Fruit fly (Drosophila melanogaster) whole organism, embryonic: ENCODE measurements around the gene CG15880.
A peak's percentile ranks its signal among the peaks of the same experiment; 100 is the strongest.

Source experiments
- B-H1 ChIP-seq: fragments of 200-800 bp; sonication (Bioruptor generic); IDR thresholded peaks from 3 replicates; pipeline ENCODE4 v1.3.6; 2022; ENCODE audit warnings: missing biosample characterization, missing genetic modification characterization
- BEAF-32 ChIP-seq: fragments of 200-800 bp; sonication (Bioruptor generic); optimal IDR thresholded peaks from 3 replicates; lab custom pipeline; 2017; ENCODE audit warnings: missing biosample characterization, missing genetic modification characterization, mild to moderate bottlenecking, moderate library complexity, missing genetic modification reagents
- CG12219 ChIP-seq: fragments of 200-800 bp; sonication (Bioruptor generic); optimal IDR thresholded peaks from 3 replicates; lab custom pipeline; 2018; ENCODE audit warnings: missing biosample characterization, mild to moderate bottlenecking, missing genetic modification characterization
- CG12391 ChIP-seq: fragments of 200-800 bp; sonication (Bioruptor generic); optimal IDR thresholded peaks from 3 replicates; lab custom pipeline; 2018; ENCODE audit warnings: missing biosample characterization, mild to moderate bottlenecking, missing genetic modification characterization, moderate library complexity
- CG12659 ChIP-seq: fragments of 200-800 bp; sonication (Bioruptor generic); optimal IDR thresholded peaks from 3 replicates; lab custom pipeline; 2017; ENCODE audit warnings: mild to moderate bottlenecking, missing biosample characterization, missing genetic modification reagents, missing genetic modification characterization
- CG14441 ChIP-seq: fragments of 200-800 bp; sonication (Bioruptor generic); IDR thresholded peaks from 2 replicates; pipeline ENCODE4 v1.3.6; 2022; ENCODE audit warnings: missing biosample characterization, missing genetic modification characterization
- CG14860 ChIP-seq: fragments of 200-800 bp; sonication (Bioruptor generic); IDR thresholded peaks from 3 replicates; pipeline ENCODE4 v1.3.6; 2022; ENCODE audit warnings: missing biosample characterization, missing genetic modification characterization; ENCODE audit not compliant: partially characterized antibody
- CG15479 ChIP-seq: fragments of 200-800 bp; sonication (Bioruptor generic); optimal IDR thresholded peaks from 3 replicates; lab custom pipeline; 2019; ENCODE audit warnings: missing biosample characterization, mild to moderate bottlenecking, missing genetic modification characterization, moderate library complexity
- CG16815 ChIP-seq: fragments of 200-800 bp; sonication (Bioruptor generic); optimal IDR thresholded peaks from 3 replicates; lab custom pipeline; 2017; ENCODE audit warnings: missing biosample characterization, mild to moderate bottlenecking, missing genetic modification characterization
- CG2199 ChIP-seq: fragments of 200-800 bp; sonication (Bioruptor generic); IDR thresholded peaks from 3 replicates; pipeline ENCODE4 v1.3.6; 2022; ENCODE audit warnings: missing biosample characterization, missing genetic modification characterization
- CG31224 ChIP-seq: fragments of 200-800 bp; sonication (Bioruptor generic); IDR thresholded peaks from 2 replicates; pipeline ENCODE4 v1.3.6; 2022; ENCODE audit warnings: missing biosample characterization, missing genetic modification characterization
- CG3281 ChIP-seq: fragments of 200-800 bp; sonication (Bioruptor generic); optimal IDR thresholded peaks from 3 replicates; lab custom pipeline; 2017; ENCODE audit warnings: missing biosample characterization, mild to moderate bottlenecking, missing genetic modification characterization
- CG42726 ChIP-seq: fragments of 200-800 bp; sonication (Bioruptor generic); IDR thresholded peaks from 2 replicates; pipeline ENCODE4 v1.3.6; 2022; ENCODE audit warnings: missing biosample characterization, missing genetic modification characterization; ENCODE audit not compliant: partially characterized antibody
- CG4617 ChIP-seq: fragments of 200-800 bp; sonication (Bioruptor generic); optimal IDR thresholded peaks from 3 replicates; lab custom pipeline; 2016; ENCODE audit warnings: missing biosample characterization, missing genetic modification characterization, borderline replicate concordance
- CG6272 ChIP-seq: fragments of 200-800 bp; sonication (Bioruptor generic); IDR thresholded peaks from 2 replicates; pipeline ENCODE4 v1.3.6; 2022; ENCODE audit warnings: missing biosample characterization, missing genetic modification characterization
- D ChIP-seq, 2 experiments: fragments of 200-800 bp in 1 of 2; fragments of >200 bp in 1 of 2; sonication (Bioruptor generic) in 1 of 2; optimal IDR thresholded peaks; 2 replicates in 1 of 2; 3 replicates in 1 of 2; lab custom pipeline; 2017; ENCODE audit warnings: mild to moderate bottlenecking in 1 of 2, missing biosample characterization in 1 of 2, missing genetic modification characterization in 1 of 2, missing genetic modification reagents in 1 of 2
- Dref ChIP-seq: fragments of 200-800 bp; sonication (Bioruptor generic); IDR thresholded peaks from 2 replicates; pipeline ENCODE4 v1.3.6; 2022; ENCODE audit warnings: missing biosample characterization, missing genetic modification characterization
- Eip74EF ChIP-seq, 2 experiments: fragments of 200-800 bp in 1 of 2; fragments of >200 bp in 1 of 2; sonication (Bioruptor generic) in 1 of 2; optimal IDR thresholded peaks; 2 replicates each; lab custom pipeline; 2017 to 2019; ENCODE audit warnings: missing biosample characterization in 2 of 2, missing genetic modification characterization in 2 of 2, mild to moderate bottlenecking in 1 of 2, moderate library complexity in 1 of 2
- Ets97D ChIP-seq: fragments of 200-800 bp; sonication (Bioruptor generic); optimal IDR thresholded peaks from 3 replicates; lab custom pipeline; 2016; ENCODE audit warnings: missing biosample characterization, missing genetic modification characterization
- HLH54F ChIP-seq: fragments of 200-800 bp; sonication (Bioruptor generic); optimal IDR thresholded peaks from 3 replicates; lab custom pipeline; 2016; ENCODE audit warnings: missing biosample characterization, missing genetic modification characterization
- Hr51 ChIP-seq, 2 experiments: fragments of 200-800 bp; sonication (Bioruptor generic); optimal IDR thresholded peaks; 2 replicates in 1 of 2; 3 replicates in 1 of 2; lab custom pipeline; 2016 to 2018; ENCODE audit warnings: missing biosample characterization in 2 of 2, missing genetic modification characterization in 2 of 2, mild to moderate bottlenecking in 1 of 2, moderate library complexity in 1 of 2
- Hr78 ChIP-seq, 2 experiments: fragments of 200-800 bp in 1 of 2; fragments of >200 bp in 1 of 2; sonication (Bioruptor generic) in 1 of 2; optimal IDR thresholded peaks; 2 replicates each; lab custom pipeline; 2017 to 2019; ENCODE audit warnings: missing biosample characterization in 2 of 2, missing genetic modification characterization in 2 of 2, mild to moderate bottlenecking in 1 of 2, moderate library complexity in 1 of 2
- Kr ChIP-seq: fragments of 200-800 bp; sonication (Bioruptor generic); optimal IDR thresholded peaks from 2 replicates; lab custom pipeline; 2017; ENCODE audit warnings: missing biosample characterization, mild to moderate bottlenecking, missing genetic modification characterization
- Mad ChIP-seq: fragments of 200-800 bp; sonication (Bioruptor generic); optimal IDR thresholded peaks from 2 replicates; lab custom pipeline; 2016; ENCODE audit warnings: missing biosample characterization, missing genetic modification characterization
- Meics ChIP-seq: fragments of 200-800 bp; sonication (Bioruptor generic); optimal IDR thresholded peaks from 2 replicates; lab custom pipeline; 2017; ENCODE audit warnings: missing biosample characterization, mild to moderate bottlenecking, missing genetic modification characterization
- Opbp ChIP-seq: fragments of 200-800 bp; sonication (Bioruptor generic); IDR thresholded peaks from 3 replicates; pipeline ENCODE4 v1.3.6; 2022; ENCODE audit warnings: missing biosample characterization, missing genetic modification characterization; ENCODE audit not compliant: partially characterized antibody
- Taf1 ChIP-seq: fragments of 200-800 bp; sonication (Bioruptor generic); IDR thresholded peaks from 2 replicates; pipeline ENCODE4 v1.3.6; 2022; ENCODE audit warnings: missing biosample characterization, missing genetic modification characterization
- ara ChIP-seq: fragments of 200-800 bp; sonication (Bioruptor generic); IDR thresholded peaks from 2 replicates; pipeline ENCODE4 v1.3.6; 2022; ENCODE audit warnings: missing biosample characterization, missing genetic modification characterization
- bab2 ChIP-seq: fragments of 200-800 bp; sonication (Bioruptor generic); optimal IDR thresholded peaks from 2 replicates; lab custom pipeline; 2016; ENCODE audit warnings: missing biosample characterization, missing genetic modification characterization
- crol ChIP-seq: fragments of 200-800 bp; sonication (Bioruptor generic); IDR thresholded peaks from 2 replicates; pipeline ENCODE4 v1.3.6; 2022; ENCODE audit warnings: missing biosample characterization, missing genetic modification characterization
- danr ChIP-seq: fragments of 200-800 bp; sonication (Bioruptor generic); IDR thresholded peaks from 2 replicates; pipeline ENCODE4 v1.3.6; 2022; ENCODE audit warnings: missing biosample characterization, missing genetic modification characterization
- dpn ChIP-seq, 2 experiments: fragments of 200-800 bp; sonication (Bioruptor generic); optimal IDR thresholded peaks; 3 replicates each; lab custom pipeline; 2016; ENCODE audit warnings: missing biosample characterization in 2 of 2, missing genetic modification characterization in 2 of 2
- dysf ChIP-seq: fragments of 200-800 bp; sonication (Bioruptor generic); IDR thresholded peaks from 3 replicates; pipeline ENCODE4 v1.3.6; 2022; ENCODE audit warnings: missing biosample characterization, missing genetic modification characterization
- fru ChIP-seq: fragments of >200 bp; optimal IDR thresholded peaks from 2 replicates; lab custom pipeline; 2017
- gro ChIP-seq: fragments of 200-800 bp; sonication (Bioruptor generic); optimal IDR thresholded peaks from 2 replicates; lab custom pipeline; 2016; ENCODE audit warnings: missing biosample characterization, missing genetic modification characterization
- gt ChIP-seq: fragments of 200-800 bp; sonication (Bioruptor generic); IDR thresholded peaks from 2 replicates; pipeline ENCODE4 v1.3.6; 2022; ENCODE audit warnings: missing biosample characterization, missing genetic modification characterization
- h ChIP-seq: fragments of >200 bp; optimal IDR thresholded peaks from 2 replicates; lab custom pipeline; 2017
- lilli ChIP-seq: fragments of 200-800 bp; sonication (Bioruptor generic); optimal IDR thresholded peaks from 3 replicates; lab custom pipeline; 2016; ENCODE audit warnings: missing biosample characterization, missing genetic modification characterization
- mam ChIP-seq: fragments of 200-800 bp; sonication (Bioruptor generic); optimal IDR thresholded peaks from 3 replicates; lab custom pipeline; 2016; ENCODE audit warnings: missing biosample characterization, missing genetic modification characterization
- mld ChIP-seq: fragments of 200-800 bp; sonication (Bioruptor generic); IDR thresholded peaks from 3 replicates; pipeline ENCODE4 v1.3.6; 2022; ENCODE audit warnings: missing biosample characterization, missing genetic modification characterization; ENCODE audit not compliant: partially characterized antibody
- nom ChIP-seq: fragments of 200-800 bp; sonication (Bioruptor generic); optimal IDR thresholded peaks from 2 replicates; lab custom pipeline; 2017; ENCODE audit warnings: missing biosample characterization, missing genetic modification characterization, mild to moderate bottlenecking, moderate library complexity, missing genetic modification reagents
- sim ChIP-seq: fragments of 200-800 bp; sonication (Bioruptor generic); IDR thresholded peaks from 2 replicates; pipeline ENCODE4 v1.3.6; 2022; ENCODE audit warnings: missing biosample characterization, missing genetic modification characterization
- sr ChIP-seq: fragments of 200-800 bp; sonication (Bioruptor generic); IDR thresholded peaks from 3 replicates; pipeline ENCODE4 v1.3.6; 2022; ENCODE audit warnings: missing biosample characterization, missing genetic modification characterization
- vvl ChIP-seq: fragments of 200-800 bp; sonication (Bioruptor generic); IDR thresholded peaks from 2 replicates; pipeline ENCODE4 v1.3.6; 2022; ENCODE audit warnings: missing biosample characterization, missing genetic modification characterization

The CG15880 gene

dm6 chr2L:825768-826263, 8.1 kb upstream of the CG15880 start, which contains the start of the genes CG3862 and dock (continued):
- TF ChIP-seq CG4617 (GFP tag; lab: Kevin White, UChicago), result peak; percentile 90
- peak; percentile 37; the same call in 1 of the 2 replicates for TF ChIP-seq ara (GFP tag; lab: Robert Waterston, UW)
- no peak for TF ChIP-seq danr (GFP tag; lab: Robert Waterston, UW)
- peak; percentile 65 for TF ChIP-seq lilli (GFP tag; lab: Kevin White, UChicago)
- peak; percentile 8 to 27 for TF ChIP-seq Hr51 (GFP tag; optimal IDR thresholded peaks at IDR 0.05; lab: Kevin White, UChicago)
- TF ChIP-seq Taf1, result no peak
- no peak for TF ChIP-seq B-H1 (GFP tag; lab: Robert Waterston, UW)
- peak; percentile 95 for TF ChIP-seq BEAF-32 (GFP tag; lab: Kevin White, UChicago)
- TF ChIP-seq CG6272 (GFP tag; lab: Robert Waterston, UW), result peak; percentile 63; the same call in 1 of the 2 replicates
- TF ChIP-seq h, result no peak
- TF ChIP-seq HLH54F (GFP tag; lab: Kevin White, UChicago), result peak; percentile 56
- TF ChIP-seq CG12219 (GFP tag; lab: Kevin White, UChicago), result no peak

- TF ChIP-seq sim (no peak), D (optimal IDR thresholded peaks at IDR 0.05; lab: Kevin White, UChicago) (no peak), D (GFP tag; optimal IDR thresholded peaks at IDR 0.05; lab: Kevin White, UChicago) (no peak), Eip74EF (GFP tag; optimal IDR thresholded peaks at IDR 0.05; lab: Kevin White, UChicago) (no peak), CG14860 (GFP tag; lab: Robert Waterston, UW) (no peak), CG42726 (0 out of 2 replicates have a peak, but pooled peaks have one; percentile 48), sr (GFP tag; lab: Robert Waterston, UW) (no peak), CG14441 (no peak), Hr78 (GFP tag; optimal IDR thresholded peaks at IDR 0.05; lab: Kevin White, UChicago) (peak in 1 of 2 experiments; percentile 62), Dref (GFP tag; lab: Robert Waterston, UW) (no peak), CG16815 (GFP tag; lab: Kevin White, UChicago) (no peak)
Observed at dm6 chr2L:821986-822711, 4.4 kb upstream of the CG15880 start.

- no peak for TF ChIP-seq Meics (GFP tag; lab: Kevin White, UChicago)
- peak; percentile 17 for TF ChIP-seq CG12391 (tag; lab: Kevin White, UChicago)
- no peak for TF ChIP-seq bab2 (GFP tag; lab: Kevin White, UChicago)
- TF ChIP-seq crol (GFP tag; lab: Robert Waterston, UW), result peak; percentile 87
- 0 out of 2 replicates have a peak, but pooled peaks have one; percentile 24 for TF ChIP-seq vvl (GFP tag; lab: Robert Waterston, UW)
- TF ChIP-seq CG2199 (GFP tag; lab: Robert Waterston, UW), result no peak
- TF ChIP-seq Ets97D (GFP tag; lab: Kevin White, UChicago), result peak; percentile 71
- TF ChIP-seq nom (GFP tag; lab: Kevin White, UChicago), result no peak
- no peak for TF ChIP-seq CG31224 (GFP tag; lab: Robert Waterston, UW)
- TF ChIP-seq mam (GFP tag; lab: Kevin White, UChicago), result no peak
- TF ChIP-seq CG15479 (GFP tag; lab: Kevin White, UChicago), result peak; percentile 81
- TF ChIP-seq BEAF-32 (GFP tag; lab: Kevin White, UChicago), result peak; percentile 52
- no peak for TF ChIP-seq CG16815 (GFP tag; lab: Kevin White, UChicago)
- TF ChIP-seq mld (GFP tag; lab: Robert Waterston, UW), result no peak
- peak; percentile 64; the same call in 2 of the 3 replicates for TF ChIP-seq Opbp (GFP tag; lab: Robert Waterston, UW)
- no peak for TF ChIP-seq gt (GFP tag; lab: Robert Waterston, UW)
- no peak for TF ChIP-seq dysf (GFP tag; lab: Robert Waterston, UW)
- TF ChIP-seq Mad (GFP tag; lab: Kevin White, UChicago), result no peak
- TF ChIP-seq Kr (GFP tag; lab: Kevin White, UChicago), result no peak
- TF ChIP-seq CG12659, result peak; percentile 57
- no peak for TF ChIP-seq fru (lab: Kevin White, UChicago)
- TF ChIP-seq gro, result peak; percentile 33
- TF ChIP-seq CG3281, result no peak
- TF ChIP-seq dpn (GFP tag; optimal IDR thresholded peaks at IDR 0.05; lab: Kevin White, UChicago), result peak in 1 of 2 experiments; percentile 6
Observed at dm6 chr2L:821242-821985, 3.7 kb upstream of the CG15880 start, which contains the start of gene CG3662. TSS of gene CG3662 (plus strand) at chr2L:821289.
